Fruit fly (Drosophila melanogaster): ENCODE results near the gene sqd.

Gene sqd

dm6 chr3R:13686371-13687211, 40.5 kb upstream of the sqd start, which contains the start of gene omd (continued):
- TF ChIP-seq CG7987 (GFP tag; optimal IDR thresholded peaks at IDR 0.05) (peak; percentile 84), CG6689 (GFP tag; IDR thresholded peaks at IDR 0.05) (peak; percentile 54; the same call in 1 of the 2 replicates), CG3838 (GFP tag; optimal IDR thresholded peaks at IDR 0.05) (peak; percentile 27), CG7963 (GFP tag; IDR thresholded peaks at IDR 0.05; ENCODE audit: partially characterized antibody) (no peak), lmd (GFP tag; IDR thresholded peaks at IDR 0.05) (peak; percentile 26; the same call in 1 of the 2 replicates), ERR (GFP tag; optimal IDR thresholded peaks at IDR 0.05) (peak; percentile 24), onecut (GFP tag; IDR thresholded peaks at IDR 0.05) (peak; percentile 72), CG7786 (GFP tag; optimal IDR thresholded peaks at IDR 0.05) (peak; percentile 47), CG15479 (GFP tag; optimal IDR thresholded peaks at IDR 0.05) (peak; percentile 15), CG15514 (GFP tag; optimal IDR thresholded peaks at IDR 0.05) (no peak), Bteb2 (GFP tag; optimal IDR thresholded peaks at IDR 0.05) (peak; percentile 42), Lhr (GFP tag; optimal IDR thresholded peaks at IDR 0.05) (no peak), CG1233 (GFP tag; optimal IDR thresholded peaks at IDR 0.05) (peak; percentile 57), CHES-1-like (GFP tag; optimal IDR thresholded peaks at IDR 0.05) (peak; percentile 49), vvl (GFP tag; IDR thresholded peaks at IDR 0.05) (peak; percentile 64), unpg (GFP tag; optimal IDR thresholded peaks at IDR 0.05) (no peak), zen (tag; optimal IDR thresholded peaks at IDR 0.05) (no peak), jumu (GFP tag; optimal IDR thresholded peaks at IDR 0.05) (peak; percentile 27), knrl (GFP tag; IDR thresholded peaks at IDR 0.05; ENCODE audit: partially characterized antibody) (no peak), dysf (GFP tag; IDR thresholded peaks at IDR 0.05) (peak; percentile 60; the same call in 2 of the 3 replicates), hkb (optimal IDR thresholded peaks at IDR 0.05) (no peak), hkb (GFP tag; IDR thresholded peaks at IDR 0.05) (peak; percentile 77), CG32767 (GFP tag; IDR thresholded peaks at IDR 0.05) (peak; percentile 47; the same call in 1 of the 2 replicates), CG31224 (GFP tag; IDR thresholded peaks at IDR 0.05) (peak; percentile 40; the same call in 1 of the 2 replicates), TFAM (GFP tag; optimal IDR thresholded peaks at IDR 0.05) (peak; percentile 8), Bgb (GFP tag; IDR thresholded peaks at IDR 0.05; ENCODE audit: partially characterized antibody) (0 out of 2 replicates have a peak, but pooled peaks have one; percentile 15), YL-1 (GFP tag; optimal IDR thresholded peaks at IDR 0.05) (peak; percentile 56), Ravus (GFP tag; IDR thresholded peaks at IDR 0.05) (no peak; the same call in 1 of the 2 replicates), PHDP (tag; optimal IDR thresholded peaks at IDR 0.05) (no peak), zfh1 (GFP tag; IDR thresholded peaks at IDR 0.05) (peak; percentile 33; the same call in 1 of the 3 replicates), wdn (GFP tag; IDR thresholded peaks at IDR 0.05) (peak; percentile 53), CG6272 (GFP tag; IDR thresholded peaks at IDR 0.05) (no peak), eyg (GFP tag; optimal IDR thresholded peaks at IDR 0.05) (peak; percentile 69), slp2 (GFP tag; optimal IDR thresholded peaks at IDR 0.05) (no peak), ap (GFP tag; IDR thresholded peaks at IDR 0.05) (peak; percentile 61), CG15011 (GFP tag; optimal IDR thresholded peaks at IDR 0.05) (peak; percentile 70), CG30403 (GFP tag; optimal IDR thresholded peaks at IDR 0.05) (peak; percentile 9), so (GFP tag; IDR thresholded peaks at IDR 0.05) (no peak), klu (GFP tag; IDR thresholded peaks at IDR 0.05) (no peak), Oli (tag; optimal IDR thresholded peaks at IDR 0.05) (no peak), maf-S (GFP tag; optimal IDR thresholded peaks at IDR 0.05) (peak; percentile 56), insv (GFP tag; optimal IDR thresholded peaks at IDR 0.05) (no peak), HLHmδ (GFP tag; optimal IDR thresholded peaks at IDR 0.05) (peak; percentile 30), CG11695 (GFP tag; IDR thresholded peaks at IDR 0.05) (peak; percentile 37; the same call in 1 of the 3 replicates), NfI (GFP tag; optimal IDR thresholded peaks at IDR 0.05) (no peak), Poxn (GFP tag; IDR thresholded peaks at IDR 0.05) (peak; percentile 19; the same call in 1 of the 2 replicates), CG18476 (GFP tag; optimal IDR thresholded peaks at IDR 0.05) (peak; percentile 5), C15 (GFP tag; IDR thresholded peaks at IDR 0.05) (0 out of 3 replicates have a peak, but pooled peaks have one; percentile 10), H15 (GFP tag; IDR thresholded peaks at IDR 0.05) (0 out of 3 replicates have a peak, but pooled peaks have one; percentile 23)
